Worm (Caenorhabditis elegans): Measurements from ENCODE around the gene fkh-6.
A peak's percentile ranks its signal among the peaks of the same experiment; 100 is the strongest.

fkh-6 gene

ce11 chrII:4376295-4377172, 6.7 kb downstream of the fkh-6 start, which contains the start of gene ntl-2 (continued):
- TF ChIP-seq mec-3 (tag; optimal IDR thresholded peaks at IDR 0.05; ENCODE audit: borderline replicate concordance) (no peak), dmd-4 (tag; optimal IDR thresholded peaks at IDR 0.05; ENCODE audit: borderline replicate concordance) (no peak), ceh-9 (tag; optimal IDR thresholded peaks at IDR 0.05) (no peak), unc-3 (GFP tag; conservative IDR thresholded peaks at IDR 0.05) (0 out of 2 replicates have a peak, but pooled peaks have one; percentile 44), unc-3 (tag; optimal IDR thresholded peaks at IDR 0.05) (peak; percentile 64), ceh-30 (tag; optimal IDR thresholded peaks at IDR 0.05) (peak; percentile 66), zip-5 (tag; optimal IDR thresholded peaks at IDR 0.05) (no peak), madf-2 (tag; optimal IDR thresholded peaks at IDR 0.05) (peak; percentile 88), ceh-19 (GFP tag; optimal IDR thresholded peaks at IDR 0.05) (peak; percentile 87), pag-3 (tag; optimal IDR thresholded peaks at IDR 0.05; ENCODE audit: borderline replicate concordance) (no peak), ceh-34 (tag; optimal IDR thresholded peaks at IDR 0.05) (peak; percentile 76), ttx-3 (tag; optimal IDR thresholded peaks at IDR 0.05) (no peak), fax-1 (tag; optimal IDR thresholded peaks at IDR 0.05) (peak; percentile 3), lin-11 (tag; optimal IDR thresholded peaks at IDR 0.05) (peak; percentile 41), gmeb-2 (tag; optimal IDR thresholded peaks at IDR 0.05) (peak; percentile 62), unc-55 (GFP tag; optimal IDR thresholded peaks at IDR 0.05) (peak; percentile 87), C08G9.2 (tag; optimal IDR thresholded peaks at IDR 0.05) (peak; percentile 51), Y22D7AL.16 (tag; optimal IDR thresholded peaks at IDR 0.05) (peak; percentile 43)

- TF ChIP-seq ceh-45 (GFP tag; IDR thresholded peaks at IDR 0.05) (no peak), ceh-19 (GFP tag; optimal IDR thresholded peaks at IDR 0.05) (no peak), mec-3 (tag; optimal IDR thresholded peaks at IDR 0.05; ENCODE audit: borderline replicate concordance) (no peak), tbx-2 (tag; optimal IDR thresholded peaks at IDR 0.05) (no peak), pha-2 (tag; optimal IDR thresholded peaks at IDR 0.05) (no peak), dmd-4 (tag; optimal IDR thresholded peaks at IDR 0.05; ENCODE audit: borderline replicate concordance) (no peak), che-1 (tag; optimal IDR thresholded peaks at IDR 0.05) (no peak), ceh-48 (tag; optimal IDR thresholded peaks at IDR 0.05) (no peak), ceh-9 (tag; optimal IDR thresholded peaks at IDR 0.05) (no peak), hlh-15 (tag; optimal IDR thresholded peaks at IDR 0.05) (no peak), syd-9 (tag; optimal IDR thresholded peaks at IDR 0.05) (no peak), nhr-232 (tag; optimal IDR thresholded peaks at IDR 0.05) (no peak), ztf-16 (tag; optimal IDR thresholded peaks at IDR 0.05) (no peak), nfya-1 (tag; optimal IDR thresholded peaks at IDR 0.05) (no peak)
Observed at ce11 chrII:4374885-4375284, 8.3 kb downstream of the fkh-6 start.

- TF ChIP-seq fkh-6 (tag; optimal IDR thresholded peaks at IDR 0.05) (peak; percentile 48), hlh-13 (GFP tag; optimal IDR thresholded peaks at IDR 0.05) (no peak)
Observed at ce11 chrII:4372867-4373397, 10.3 kb downstream of the fkh-6 start.

ce11 chrII:4372406-4372805, 10.8 kb downstream of the fkh-6 start, which contains the start of gene paic-1:
Gene paic-1 (minus strand): TSS chrII:4372525.
- TF ChIP-seq elt-2 (tag; optimal IDR thresholded peaks at IDR 0.05) (peak; percentile 74), ceh-19 (GFP tag; optimal IDR thresholded peaks at IDR 0.05) (no peak)

ce11 chrII:4370842-4371241, 12.4 kb downstream of the fkh-6 start:
- TF ChIP-seq K09A11.1 (tag; optimal IDR thresholded peaks at IDR 0.05; ENCODE audit: insufficient read depth) (no peak), unc-3 (GFP tag; conservative IDR thresholded peaks at IDR 0.05) (no peak), unc-3 (tag; optimal IDR thresholded peaks at IDR 0.05) (no peak), ets-4 (tag; optimal IDR thresholded peaks at IDR 0.05) (no peak), lin-11 (tag; optimal IDR thresholded peaks at IDR 0.05) (no peak), npax-4 (tag; optimal IDR thresholded peaks at IDR 0.05) (no peak), ceh-24 (tag; optimal IDR thresholded peaks at IDR 0.05) (no peak), ceh-9 (tag; optimal IDR thresholded peaks at IDR 0.05) (no peak), ceh-22 (tag; optimal IDR thresholded peaks at IDR 0.05) (no peak), tbx-2 (tag; optimal IDR thresholded peaks at IDR 0.05) (no peak), ceh-30 (tag; optimal IDR thresholded peaks at IDR 0.05) (no peak), tbx-7 (tag; optimal IDR thresholded peaks at IDR 0.05) (no peak), elt-4 (tag; optimal IDR thresholded peaks at IDR 0.05) (no peak), ceh-6 (GFP tag; optimal IDR thresholded peaks at IDR 0.05) (no peak), T23F11.4 (GFP tag; optimal IDR thresholded peaks at IDR 0.05) (no peak), ceh-45 (GFP tag; IDR thresholded peaks at IDR 0.05) (no peak), che-1 (tag; optimal IDR thresholded peaks at IDR 0.05) (no peak), nfya-1 (tag; optimal IDR thresholded peaks at IDR 0.05) (no peak), ceh-31 (tag; optimal IDR thresholded peaks at IDR 0.05) (no peak)
